Fruit fly (Drosophila melanogaster) whole organism, embryonic: ENCODE measurements around the gene CG11836.

Source experiments
- Aef1 ChIP-seq: fragments of 200-800 bp; sonication (Bioruptor generic); IDR thresholded peaks from 3 replicates; pipeline ENCODE4 v1.3.6; 2022; ENCODE audit warnings: missing biosample characterization, missing genetic modification characterization
- B-H2 ChIP-seq: fragments of 200-800 bp; sonication (Bioruptor generic); optimal IDR thresholded peaks from 2 replicates; lab custom pipeline; 2018; ENCODE audit warnings: missing biosample characterization, mild to moderate bottlenecking, missing genetic modification characterization
- CG10959 ChIP-seq: fragments of 200-800 bp; sonication (Bioruptor generic); IDR thresholded peaks from 2 replicates; pipeline ENCODE4 v1.3.6; 2022; ENCODE audit warnings: missing biosample characterization, missing genetic modification characterization
- CG11504 ChIP-seq: fragments of 200-800 bp; sonication (Bioruptor generic); optimal IDR thresholded peaks from 3 replicates; lab custom pipeline; 2019; ENCODE audit warnings: missing biosample characterization, mild to moderate bottlenecking, missing genetic modification characterization, moderate library complexity
- CG12744 ChIP-seq: fragments of 200-800 bp; sonication (Bioruptor generic); optimal IDR thresholded peaks from 2 replicates; lab custom pipeline; 2016; ENCODE audit warnings: missing biosample characterization, missing genetic modification characterization
- CG13624 ChIP-seq: fragments of 200-800 bp; sonication (Bioruptor generic); optimal IDR thresholded peaks from 2 replicates; lab custom pipeline; 2016; ENCODE audit warnings: missing biosample characterization, missing genetic modification characterization
- CG13775 ChIP-seq: fragments of 200-800 bp; sonication (Bioruptor generic); optimal IDR thresholded peaks from 3 replicates; lab custom pipeline; 2017; ENCODE audit warnings: missing biosample characterization, mild to moderate bottlenecking, missing genetic modification characterization
- CG14014 ChIP-seq: fragments of 200-800 bp; sonication (Bioruptor generic); IDR thresholded peaks from 2 replicates; pipeline ENCODE4 v1.3.6; 2022; ENCODE audit warnings: missing biosample characterization, missing genetic modification characterization
- CG14667 ChIP-seq: fragments of 200-800 bp; sonication (Bioruptor generic); IDR thresholded peaks from 2 replicates; pipeline ENCODE4 v1.3.6; 2022; ENCODE audit warnings: missing biosample characterization, missing genetic modification characterization
- CG17385 ChIP-seq: fragments of 200-800 bp; sonication (Bioruptor generic); optimal IDR thresholded peaks from 3 replicates; lab custom pipeline; 2018; ENCODE audit warnings: missing biosample characterization, mild to moderate bottlenecking, missing genetic modification characterization
- CG17612 ChIP-seq: fragments of 200-800 bp; sonication (Bioruptor generic); IDR thresholded peaks from 2 replicates; pipeline ENCODE4 v1.3.6; 2022; ENCODE audit warnings: missing biosample characterization, missing genetic modification characterization
- CG1832 ChIP-seq: fragments of 200-800 bp; sonication (Bioruptor generic); optimal IDR thresholded peaks from 2 replicates; lab custom pipeline; 2017; ENCODE audit warnings: missing biosample characterization, mild to moderate bottlenecking, missing genetic modification characterization, inconsistent platforms
- CG31388 ChIP-seq: fragments of 200-800 bp; sonication (Bioruptor generic); optimal IDR thresholded peaks from 2 replicates; lab custom pipeline; 2016; ENCODE audit warnings: missing biosample characterization, missing genetic modification characterization
- CG32772 ChIP-seq: fragments of 200-800 bp; sonication (Bioruptor generic); IDR thresholded peaks from 2 replicates; pipeline ENCODE4 v1.3.6; 2022; ENCODE audit warnings: missing biosample characterization, missing genetic modification characterization
- CG34376 ChIP-seq: fragments of 200-800 bp; sonication (Bioruptor generic); optimal IDR thresholded peaks from 2 replicates; lab custom pipeline; 2018; ENCODE audit warnings: missing biosample characterization, mild to moderate bottlenecking, missing genetic modification characterization
- CG42726 ChIP-seq: fragments of 200-800 bp; sonication (Bioruptor generic); IDR thresholded peaks from 2 replicates; pipeline ENCODE4 v1.3.6; 2022; ENCODE audit warnings: missing biosample characterization, missing genetic modification characterization; ENCODE audit not compliant: partially characterized antibody
- CG8388 ChIP-seq: fragments of 200-800 bp; sonication (Bioruptor generic); optimal IDR thresholded peaks from 2 replicates; lab custom pipeline; 2019; ENCODE audit warnings: missing biosample characterization, mild to moderate bottlenecking, missing genetic modification characterization, moderate library complexity
- CG8944 ChIP-seq: fragments of 200-800 bp; sonication (Bioruptor generic); optimal IDR thresholded peaks from 3 replicates; lab custom pipeline; 2016; ENCODE audit warnings: missing biosample characterization, missing genetic modification characterization
- CG9727 ChIP-seq: fragments of 200-800 bp; sonication (Bioruptor generic); optimal IDR thresholded peaks from 3 replicates; lab custom pipeline; 2017; ENCODE audit warnings: missing biosample characterization, mild to moderate bottlenecking, missing genetic modification characterization
- CG9817 ChIP-seq: fragments of 200-800 bp; sonication (Bioruptor generic); optimal IDR thresholded peaks from 2 replicates; lab custom pipeline; 2018; ENCODE audit warnings: missing biosample characterization, mild to moderate bottlenecking, missing genetic modification characterization, moderate library complexity
- Dfd ChIP-seq, 2 experiments: fragments of >200 bp; optimal IDR thresholded peaks; 2 replicates each; lab custom pipeline; 2017; ENCODE audit warnings: missing biosample characterization in 2 of 2, missing genetic modification characterization in 2 of 2
- Dp ChIP-seq: fragments of 200-800 bp; sonication (Bioruptor generic); optimal IDR thresholded peaks from 2 replicates; lab custom pipeline; 2018; ENCODE audit warnings: missing biosample characterization, mild to moderate bottlenecking, missing genetic modification characterization, moderate library complexity
- Dref ChIP-seq: fragments of 200-800 bp; sonication (Bioruptor generic); IDR thresholded peaks from 2 replicates; pipeline ENCODE4 v1.3.6; 2022; ENCODE audit warnings: missing biosample characterization, missing genetic modification characterization
- Eip74EF ChIP-seq, 2 experiments: fragments of 200-800 bp in 1 of 2; fragments of >200 bp in 1 of 2; sonication (Bioruptor generic) in 1 of 2; optimal IDR thresholded peaks; 2 replicates each; lab custom pipeline; 2017 to 2019; ENCODE audit warnings: missing biosample characterization in 2 of 2, missing genetic modification characterization in 2 of 2, mild to moderate bottlenecking in 1 of 2, moderate library complexity in 1 of 2
- Ets65A ChIP-seq: fragments of 200-800 bp; sonication (Bioruptor generic); peaks from one replicate; lab custom pipeline; 2016; ENCODE audit warnings: missing biosample characterization, missing genetic modification characterization
- Fer2 ChIP-seq: fragments of 200-800 bp; sonication (Bioruptor generic); optimal IDR thresholded peaks from 2 replicates; lab custom pipeline; 2018; ENCODE audit warnings: missing biosample characterization, mild to moderate bottlenecking, missing genetic modification characterization, moderate library complexity
- Hmr ChIP-seq: fragments of 200-800 bp; sonication (Bioruptor generic); optimal IDR thresholded peaks from 3 replicates; lab custom pipeline; 2017; ENCODE audit warnings: mild to moderate bottlenecking, missing biosample characterization, missing genetic modification reagents, missing genetic modification characterization
- Hr39 ChIP-seq: fragments of >200 bp; optimal IDR thresholded peaks from 2 replicates; lab custom pipeline; 2017
- Oaz ChIP-seq: fragments of 200-800 bp; sonication (Bioruptor generic); IDR thresholded peaks from 2 replicates; pipeline ENCODE4 v1.3.6; 2022; ENCODE audit warnings: missing biosample characterization, missing genetic modification characterization
- Opbp ChIP-seq: fragments of 200-800 bp; sonication (Bioruptor generic); IDR thresholded peaks from 3 replicates; pipeline ENCODE4 v1.3.6; 2022; ENCODE audit warnings: missing biosample characterization, missing genetic modification characterization; ENCODE audit not compliant: partially characterized antibody
- Sox102F ChIP-seq: fragments of 200-800 bp; sonication (Bioruptor generic); optimal IDR thresholded peaks from 2 replicates; lab custom pipeline; 2018; ENCODE audit warnings: missing biosample characterization, mild to moderate bottlenecking, missing genetic modification characterization, moderate library complexity
- Stat92E ChIP-seq, 3 experiments: fragments of >200 bp in 2 of 3; fragments of 200-800 bp in 1 of 3; sonication (Bioruptor generic) in 1 of 3; optimal IDR thresholded peaks; 2 replicates each; lab custom pipeline; 2017 to 2019; ENCODE audit warnings: missing biosample characterization in 3 of 3, missing genetic modification characterization in 3 of 3, mild to moderate bottlenecking in 1 of 3, moderate library complexity in 1 of 3
- ab ChIP-seq: fragments of 200-800 bp; sonication (Bioruptor generic); optimal IDR thresholded peaks from 2 replicates; lab custom pipeline; 2016; ENCODE audit warnings: missing biosample characterization, missing genetic modification characterization
- chinmo ChIP-seq: fragments of 200-800 bp; sonication (Bioruptor generic); IDR thresholded peaks from 4 replicates; pipeline ENCODE4 v1.3.6; 2022; ENCODE audit warnings: missing biosample characterization, missing genetic modification characterization; ENCODE audit not compliant: partially characterized antibody
- dmrt99B ChIP-seq: fragments of 200-800 bp; sonication (Bioruptor generic); optimal IDR thresholded peaks from 2 replicates; lab custom pipeline; 2018; ENCODE audit warnings: missing biosample characterization, mild to moderate bottlenecking, missing genetic modification characterization, moderate library complexity
- fd64A ChIP-seq: fragments of 200-800 bp; sonication (Bioruptor generic); optimal IDR thresholded peaks from 3 replicates; lab custom pipeline; 2018; ENCODE audit warnings: missing biosample characterization, mild to moderate bottlenecking, missing genetic modification characterization
- gcm2 ChIP-seq: fragments of 200-800 bp; sonication (Bioruptor generic); optimal IDR thresholded peaks from 2 replicates; lab custom pipeline; 2016; ENCODE audit warnings: missing biosample characterization, missing genetic modification characterization
- grau ChIP-seq: fragments of 200-800 bp; optimal IDR thresholded peaks from 3 replicates; lab custom pipeline; 2019; ENCODE audit warnings: missing biosample characterization, mild to moderate bottlenecking, missing genetic modification characterization, moderate library complexity
- gsb ChIP-seq: fragments of 200-800 bp; sonication (Bioruptor generic); IDR thresholded peaks from 2 replicates; pipeline ENCODE4 v1.3.6; 2022; ENCODE audit warnings: missing biosample characterization, missing genetic modification characterization
- gt ChIP-seq: fragments of 200-800 bp; sonication (Bioruptor generic); IDR thresholded peaks from 2 replicates; pipeline ENCODE4 v1.3.6; 2022; ENCODE audit warnings: missing biosample characterization, missing genetic modification characterization
- kah ChIP-seq: fragments of 200-800 bp; sonication (Bioruptor generic); optimal IDR thresholded peaks from 2 replicates; lab custom pipeline; 2018; ENCODE audit warnings: missing biosample characterization, mild to moderate bottlenecking, missing genetic modification characterization
- lab ChIP-seq: fragments of 200-800 bp; sonication (Bioruptor generic); optimal IDR thresholded peaks from 3 replicates; lab custom pipeline; 2017; ENCODE audit warnings: missing biosample characterization, missing genetic modification characterization, mild to moderate bottlenecking, moderate library complexity, missing genetic modification reagents
- lov ChIP-seq, 2 experiments: fragments of 200-800 bp in 1 of 2; fragments of >200 bp in 1 of 2; sonication (Bioruptor generic) in 1 of 2; IDR thresholded peaks in 1 of 2; optimal IDR thresholded peaks in 1 of 2; 2 replicates in 1 of 2; 3 replicates in 1 of 2; pipeline versions ENCODE4 v1.3.6 to Lab custom; 2017 to 2022; ENCODE audit warnings: missing biosample characterization in 1 of 2, missing genetic modification characterization in 1 of 2
- nmo ChIP-seq: fragments of 200-800 bp; sonication (Bioruptor generic); optimal IDR thresholded peaks from 2 replicates; lab custom pipeline; 2018; ENCODE audit warnings: missing biosample characterization, mild to moderate bottlenecking, missing genetic modification characterization, moderate library complexity
- peb ChIP-seq: fragments of 200-800 bp; sonication (Bioruptor generic); IDR thresholded peaks from 2 replicates; pipeline ENCODE4 v1.3.6; 2022; ENCODE audit warnings: missing biosample characterization, missing genetic modification characterization
- unc-4 ChIP-seq: fragments of 200-800 bp; sonication (Bioruptor generic); IDR thresholded peaks from 2 replicates; pipeline ENCODE4 v1.3.6; 2022; ENCODE audit warnings: missing biosample characterization, missing genetic modification characterization; ENCODE audit not compliant: partially characterized antibody
- usp ChIP-seq: fragments of >200 bp; optimal IDR thresholded peaks from 2 replicates; lab custom pipeline; 2017; ENCODE audit warnings: missing biosample characterization, missing genetic modification characterization
- zfh2 ChIP-seq: fragments of 200-800 bp; sonication (Bioruptor generic); optimal IDR thresholded peaks from 2 replicates; lab custom pipeline; 2016; ENCODE audit warnings: missing biosample characterization, missing genetic modification characterization

CG11836 gene

DNA sequence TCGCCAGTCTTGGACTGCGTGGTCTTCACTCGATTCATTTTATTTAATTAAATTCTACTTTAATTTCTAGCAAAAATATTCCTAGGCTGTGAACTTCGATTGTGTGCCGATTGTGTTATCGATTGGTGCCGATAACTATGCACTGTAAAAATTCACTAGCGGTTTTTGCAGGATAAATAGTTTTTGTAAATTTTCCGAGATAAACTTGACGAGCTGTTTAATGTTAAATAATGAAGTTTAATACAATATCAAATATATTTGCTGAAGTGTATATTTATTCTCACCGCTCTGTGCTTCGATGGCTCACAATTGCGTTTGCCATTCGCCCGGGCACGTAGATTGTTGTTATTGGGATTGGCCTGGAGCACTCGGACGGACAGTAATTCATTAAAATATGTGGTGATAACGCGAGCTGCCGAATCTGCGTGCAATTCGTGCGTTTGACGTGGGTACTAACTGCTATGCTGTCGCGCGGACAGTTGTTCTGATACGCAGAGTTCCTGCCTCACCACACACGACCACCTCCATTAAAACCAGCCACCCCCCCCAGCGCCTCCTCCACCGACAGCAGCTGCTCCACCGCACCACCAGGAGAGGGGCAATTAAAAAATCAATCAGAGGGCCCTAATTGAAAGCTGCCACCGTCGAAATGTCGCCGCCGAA lies 45.9 kb upstream of the CG11836 start, which contains the start of the genes EMC6 and Hr96 (continued):
- TF ChIP-seq CG11504 (peak; percentile 90), Aef1 (GFP tag; lab: Robert Waterston, UW) (peak; percentile 98), Opbp (peak; percentile 65; the same call in 1 of the 3 replicates), grau (tag; lab: Kevin White, UChicago) (peak; percentile 92), zfh2 (GFP tag; lab: Kevin White, UChicago) (peak; percentile 95), Hr39 (lab: Kevin White, UChicago) (no peak), ab (GFP tag; lab: Kevin White, UChicago) (peak; percentile 77), Dp (GFP tag; lab: Kevin White, UChicago) (peak; percentile 39), CG9727 (GFP tag; lab: Kevin White, UChicago) (peak; percentile 93), CG14667 (GFP tag; lab: Robert Waterston, UW) (peak; percentile 88), CG17385 (GFP tag; lab: Kevin White, UChicago) (peak; percentile 87), B-H2 (GFP tag; lab: Kevin White, UChicago) (peak; percentile 96), CG1832 (GFP tag; lab: Kevin White, UChicago) (no peak), CG34376 (GFP tag; lab: Kevin White, UChicago) (peak; percentile 91), CG14014 (GFP tag; lab: Robert Waterston, UW) (peak; percentile 94), CG42726 (no peak), Oaz (GFP tag; lab: Robert Waterston, UW) (peak; percentile 93), lab (GFP tag; lab: Kevin White, UChicago) (peak; percentile 96), chinmo (peak; percentile 56; the same call in 1 of the 4 replicates), lov (optimal IDR thresholded peaks at IDR 0.05; lab: Kevin White, UChicago) (no peak), lov (GFP tag; IDR thresholded peaks at IDR 0.05; lab: Robert Waterston, UW) (peak; percentile 89), CG8944 (GFP tag; lab: Kevin White, UChicago) (peak; percentile 91), CG32772 (GFP tag; lab: Robert Waterston, UW) (peak; percentile 92), gsb (GFP tag; lab: Robert Waterston, UW) (peak; percentile 91), CG13775 (GFP tag; lab: Kevin White, UChicago) (peak; percentile 94), Ets65A (GFP tag; lab: Kevin White, UChicago) (peak; percentile 99), usp (GFP tag; lab: Kevin White, UChicago) (no peak), kah (GFP tag; lab: Kevin White, UChicago) (peak; percentile 71), Dref (GFP tag; lab: Robert Waterston, UW) (peak; percentile 85), Dfd (GFP tag; optimal IDR thresholded peaks at IDR 0.05; lab: Kevin White, UChicago) (no peak), CG13624 (GFP tag; lab: Kevin White, UChicago) (peak; percentile 96), peb (GFP tag; lab: Robert Waterston, UW) (peak; percentile 47; the same call in 1 of the 2 replicates), fd64A (peak; percentile 76), nmo (GFP tag; lab: Kevin White, UChicago) (peak; percentile 94), unc-4 (GFP tag; lab: Robert Waterston, UW) (peak; percentile 65), Fer2 (tag; lab: Kevin White, UChicago) (peak; percentile 90), dmrt99B (tag; lab: Kevin White, UChicago) (no peak), CG8388 (peak; percentile 87), CG17612 (peak; percentile 81), CG10959 (GFP tag; lab: Robert Waterston, UW) (peak; percentile 87), Hmr (GFP tag; lab: Kevin White, UChicago) (peak; percentile 94), gcm2 (peak; percentile 82), CG31388 (GFP tag; lab: Kevin White, UChicago) (peak; percentile 71), CG12744 (GFP tag; lab: Kevin White, UChicago) (peak; percentile 94), Stat92E (GFP tag; optimal IDR thresholded peaks at IDR 0.05; lab: Kevin White, UChicago) (peak in 1 of 3 experiments; percentile 54), CG9817 (peak; percentile 94), Sox102F (GFP tag; lab: Kevin White, UChicago) (peak; percentile 93), gt (GFP tag; lab: Robert Waterston, UW) (peak; percentile 62; the same call in 1 of the 2 replicates), Eip74EF (GFP tag; optimal IDR thresholded peaks at IDR 0.05; lab: Kevin White, UChicago) (no peak)
